Worm (Caenorhabditis elegans) whole organism, L2 larva: Measurements from ENCODE around the gene T16H12.2.
"Not testable (repeated sequence)": the region's sequence is repeated elsewhere in the genome, so short reads cannot be mapped to it uniquely, and the experiment has no call there.

Experiments used
- F13H6.1 ChIP-seq: sonication (generic microtip); optimal IDR thresholded peaks from 2 replicates; lab custom pipeline; 2016; ENCODE audit warnings: missing genetic modification characterization, missing compliant biosample characterization
- R02D3.7 ChIP-seq: fragments of 150-350 bp; optimal IDR thresholded peaks from 2 replicates; lab custom pipeline; 2014; ENCODE audit warnings: missing biosample characterization, missing genetic modification characterization
- Y55F3AM.14 ChIP-seq: fragments of 200-800 bp; sonication (Bioruptor generic); optimal IDR thresholded peaks from 2 replicates; lab custom pipeline; 2018; ENCODE audit warnings: mild to moderate bottlenecking, missing genetic modification characterization, missing compliant biosample characterization
- alr-1 ChIP-seq: fragments of 150-350 bp; optimal IDR thresholded peaks from 2 replicates; lab custom pipeline; 2014; ENCODE audit warnings: missing biosample characterization, missing genetic modification characterization
- blmp-1 ChIP-seq: sonication (generic microtip); optimal IDR thresholded peaks from 2 replicates; lab custom pipeline; 2017; ENCODE audit warnings: missing genetic modification characterization, mild to moderate bottlenecking, missing compliant biosample characterization, antibody characterized with exemption, moderate library complexity; ENCODE audit not compliant: insufficient read depth
- ceh-16 ChIP-seq: fragments of 150-350 bp; optimal IDR thresholded peaks from 2 replicates; lab custom pipeline; 2014; ENCODE audit warnings: missing biosample characterization, missing genetic modification characterization
- ceh-82 ChIP-seq: fragments of 150-350 bp; optimal IDR thresholded peaks from 2 replicates; lab custom pipeline; 2014; ENCODE audit warnings: missing biosample characterization, missing genetic modification characterization
- crh-2 ChIP-seq: sonication (generic microtip); optimal IDR thresholded peaks from 2 replicates; lab custom pipeline; 2017; ENCODE audit warnings: missing biosample characterization, missing genetic modification characterization
- dmd-4 ChIP-seq: sonication (generic microtip); optimal IDR thresholded peaks from 2 replicates; lab custom pipeline; 2017; ENCODE audit warnings: missing biosample characterization, missing genetic modification characterization
- egl-27 ChIP-seq: sonication (generic microtip); optimal IDR thresholded peaks from 3 replicates; lab custom pipeline; 2017; ENCODE audit warnings: missing biosample characterization, missing genetic modification reagents, missing genetic modification characterization
- elt-1 ChIP-seq: fragments of 150-350 bp; optimal IDR thresholded peaks from 2 replicates; lab custom pipeline; 2014; ENCODE audit warnings: missing biosample characterization, missing genetic modification characterization
- elt-3 ChIP-seq: sonication (generic microtip); optimal IDR thresholded peaks from 2 replicates; lab custom pipeline; 2017; ENCODE audit warnings: missing biosample characterization, missing genetic modification characterization
- fos-1 ChIP-seq: fragments of 150-350 bp; optimal IDR thresholded peaks from 2 replicates; lab custom pipeline; 2014; ENCODE audit warnings: missing biosample characterization, missing genetic modification characterization
- lin-11 ChIP-seq: fragments of 150-350 bp; sonication (generic microtip); optimal IDR thresholded peaks from 2 replicates; lab custom pipeline; 2014; ENCODE audit warnings: missing biosample characterization, missing genetic modification characterization, inconsistent platforms, mixed read lengths
- lsy-2 ChIP-seq, 2 experiments: fragments of 150-350 bp in 1 of 2; sonication (generic microtip) in 1 of 2; optimal IDR thresholded peaks; 2 replicates each; lab custom pipeline; 2014 to 2017; ENCODE audit warnings: missing biosample characterization in 2 of 2, missing genetic modification characterization in 2 of 2
- mdl-1 ChIP-seq, 2 experiments: fragments of 150-350 bp in 1 of 2; sonication (generic microtip) in 1 of 2; optimal IDR thresholded peaks; 2 replicates each; lab custom pipeline; 2017; ENCODE audit warnings: missing biosample characterization in 2 of 2, missing genetic modification characterization in 2 of 2
- nhr-11 ChIP-seq: fragments of 150-350 bp; optimal IDR thresholded peaks from 2 replicates; lab custom pipeline; 2014; ENCODE audit warnings: missing biosample characterization, missing genetic modification characterization
- nhr-12 ChIP-seq: fragments of 150-350 bp; optimal IDR thresholded peaks from 2 replicates; lab custom pipeline; 2014; ENCODE audit warnings: missing biosample characterization, missing genetic modification characterization
- nhr-129 ChIP-seq: fragments of 150-350 bp; optimal IDR thresholded peaks from 2 replicates; lab custom pipeline; 2014; ENCODE audit warnings: missing biosample characterization, missing genetic modification characterization
- nhr-237 ChIP-seq: fragments of 150-350 bp; optimal IDR thresholded peaks from 2 replicates; lab custom pipeline; 2014; ENCODE audit warnings: missing biosample characterization, missing genetic modification characterization
- peb-1 ChIP-seq: fragments of 150-350 bp; optimal IDR thresholded peaks from 2 replicates; lab custom pipeline; 2014; ENCODE audit warnings: missing biosample characterization, missing genetic modification characterization
- sem-4 ChIP-seq: fragments of 150-350 bp; optimal IDR thresholded peaks from 2 replicates; lab custom pipeline; 2014; ENCODE audit warnings: missing biosample characterization, missing genetic modification reagents, missing genetic modification characterization
- skn-1 ChIP-seq: sonication (generic microtip); optimal IDR thresholded peaks from 2 replicates; lab custom pipeline; 2017; ENCODE audit warnings: missing biosample characterization, missing genetic modification characterization
- sma-3 ChIP-seq: sonication (generic microtip); optimal IDR thresholded peaks from 2 replicates; lab custom pipeline; 2016; ENCODE audit warnings: missing genetic modification reagents, missing genetic modification characterization, missing compliant biosample characterization
- sma-9 ChIP-seq, 2 experiments: fragments of 150-350 bp in 1 of 2; sonication (generic microtip) in 1 of 2; optimal IDR thresholded peaks; 2 replicates each; lab custom pipeline; 2014 to 2016; ENCODE audit warnings: missing genetic modification characterization in 2 of 2, mild to moderate bottlenecking in 1 of 2, missing biosample characterization in 1 of 2, missing compliant biosample characterization in 1 of 2, missing genetic modification reagents in 1 of 2, moderate library complexity in 1 of 2
- unc-55 ChIP-seq: fragments of 150-350 bp; sonication (generic microtip); optimal IDR thresholded peaks from 3 replicates; lab custom pipeline; 2014; ENCODE audit warnings: missing biosample characterization, missing genetic modification reagents, missing genetic modification characterization
- zag-1 ChIP-seq: fragments of 150-350 bp; optimal IDR thresholded peaks from 2 replicates; lab custom pipeline; 2014; ENCODE audit warnings: missing biosample characterization, missing genetic modification characterization
- ztf-1 ChIP-seq: fragments of 200-800 bp; sonication (Bioruptor generic); conservative IDR thresholded peaks from 2 replicates; pipeline ENCODE4 v1.3.6; 2022; ENCODE audit warnings: missing genetic modification characterization, missing compliant biosample characterization
- ztf-11 ChIP-seq: sonication (generic microtip); optimal IDR thresholded peaks from 2 replicates; lab custom pipeline; 2017; ENCODE audit warnings: missing biosample characterization, missing genetic modification characterization
- ztf-4 ChIP-seq: fragments of 150-350 bp; optimal IDR thresholded peaks from 2 replicates; lab custom pipeline; 2014; ENCODE audit warnings: missing biosample characterization, missing genetic modification characterization

The T16H12.2 gene

ce11 chrIII:10085983-10086382 is at the start of gene T16H12.2:
T16H12.2 (plus strand) TSS chrIII:10086283.
- no peak for TF ChIP-seq unc-55
- no peak for TF ChIP-seq blmp-1 (tag; lab: Kevin White, UChicago)
- no peak for TF ChIP-seq F13H6.1 (tag; lab: Kevin White, UChicago)
- TF ChIP-seq lin-11 (tag; lab: Kevin White, UChicago): no peak
- no peak for TF ChIP-seq R02D3.7 (tag; lab: Kevin White, UChicago)
- TF ChIP-seq nhr-12 (tag; lab: Kevin White, UChicago): no peak
- no peak for TF ChIP-seq fos-1
- TF ChIP-seq dmd-4: no peak
- no peak for TF ChIP-seq ztf-11 (tag; lab: Kevin White, UChicago)
- no peak for TF ChIP-seq lsy-2 (tag; optimal IDR thresholded peaks at IDR 0.05; lab: Kevin White, UChicago)
- no peak for TF ChIP-seq sma-3 (GFP tag; lab: Kevin White, UChicago)
- TF ChIP-seq egl-27 (tag; lab: Kevin White, UChicago): no peak
- no peak for TF ChIP-seq sma-9 (GFP tag; optimal IDR thresholded peaks at IDR 0.05; lab: Kevin White, UChicago)
- TF ChIP-seq sma-9 (tag; optimal IDR thresholded peaks at IDR 0.05; lab: Kevin White, UChicago): no peak
- TF ChIP-seq ztf-4 (tag; lab: Kevin White, UChicago): no peak
- TF ChIP-seq nhr-237 (tag; lab: Kevin White, UChicago): no peak
- no peak for TF ChIP-seq alr-1 (tag; lab: Kevin White, UChicago)
- no peak for TF ChIP-seq ceh-16 (tag; lab: Kevin White, UChicago)

ce11 chrIII:10037150-10037549 is 48.9 kb upstream of the T16H12.2 start, which contains the start of gene M04D8.7:
M04D8.7 (plus strand) TSS chrIII:10037450.
- TF ChIP-seq ceh-82 (tag; lab: Kevin White, UChicago) (no peak), elt-3 (tag; lab: Kevin White, UChicago) (no peak)

ce11 chrIII:10040013-10040412 is 46.1 kb upstream of the T16H12.2 start, which contains the start of gene T16G12.7:
T16G12.7 (minus strand) TSS chrIII:10040113.
- TF ChIP-seq zag-1 (tag; lab: Kevin White, UChicago) (no peak), egl-27 (tag; lab: Kevin White, UChicago) (no peak), skn-1 (tag; lab: Kevin White, UChicago) (no peak), crh-2 (tag; lab: Kevin White, UChicago) (no peak), fos-1 (no peak), elt-3 (tag; lab: Kevin White, UChicago) (no peak), peb-1 (no peak), elt-1 (tag; lab: Kevin White, UChicago) (no peak), lsy-2 (tag; optimal IDR thresholded peaks at IDR 0.05; lab: Kevin White, UChicago) (no peak), nhr-11 (tag; lab: Kevin White, UChicago) (no peak), mdl-1 (tag; optimal IDR thresholded peaks at IDR 0.05; lab: Kevin White, UChicago) (no peak)

- no peak for TF ChIP-seq ztf-1 (GFP tag; lab: Robert Waterston, UW)
- peak; percentile 94 for TF ChIP-seq fos-1
Observed at ce11 chrIII:10049682-10050081, 36.4 kb upstream of the T16H12.2 start, which contains the start of gene T16G12.1. T16G12.1 (minus strand) TSS chrIII:10049857.

ce11 chrIII:10050321-10050720 is 35.8 kb upstream of the T16H12.2 start, which contains the start of gene T16G12.3:
T16G12.3 (plus strand) TSS chrIII:10050621.
- TF ChIP-seq Y55F3AM.14; skn-1 (tag; lab: Kevin White, UChicago); nhr-129 (tag; lab: Kevin White, UChicago): not testable (repeated sequence)

- TF ChIP-seq elt-3 (tag; lab: Kevin White, UChicago); sem-4 (tag; lab: Kevin White, UChicago); dmd-4: not testable (repeated sequence)
Observed at ce11 chrIII:10053312-10053711, 32.8 kb upstream of the T16H12.2 start, which contains the start of gene T16G12.12. T16G12.12 (plus strand) TSS chrIII:10053612.
